Fruit fly (Drosophila melanogaster) whole organism, pupa: ENCODE results near the gene CG43089.

Source experiments
- CG10348 ChIP-seq: fragments of 200-800 bp; sonication (Bioruptor generic); IDR thresholded peaks from 2 replicates; pipeline ENCODE4 v1.3.6; 2022; ENCODE audit warnings: missing biosample characterization, missing genetic modification characterization
- CG12605 ChIP-seq: fragments of 200-800 bp; sonication (Bioruptor generic); IDR thresholded peaks from 2 replicates; pipeline ENCODE4 v1.3.6; 2022; ENCODE audit warnings: missing biosample characterization, missing genetic modification characterization
- CG13204 ChIP-seq: fragments of 200-800 bp; sonication (Bioruptor generic); optimal IDR thresholded peaks from 2 replicates; lab custom pipeline; 2018; ENCODE audit warnings: missing biosample characterization, mild to moderate bottlenecking, missing genetic modification characterization, moderate library complexity
- CG14655 ChIP-seq: fragments of 200-800 bp; sonication (Bioruptor generic); optimal IDR thresholded peaks from 3 replicates; lab custom pipeline; 2017; ENCODE audit warnings: mild to moderate bottlenecking, missing biosample characterization, missing genetic modification reagents, missing genetic modification characterization
- CG15710 ChIP-seq: fragments of 200-800 bp; sonication (Bioruptor generic); optimal IDR thresholded peaks from 2 replicates; lab custom pipeline; 2018; ENCODE audit warnings: missing biosample characterization, mild to moderate bottlenecking, missing genetic modification characterization, moderate library complexity
- CG17806 ChIP-seq: fragments of 200-800 bp; sonication (Bioruptor generic); optimal IDR thresholded peaks from 2 replicates; lab custom pipeline; 2018; ENCODE audit warnings: missing biosample characterization, mild to moderate bottlenecking, missing genetic modification characterization, moderate library complexity
- CG32121 ChIP-seq: fragments of 200-800 bp; sonication (Bioruptor generic); IDR thresholded peaks from 2 replicates; pipeline ENCODE4 v1.3.6; 2022; ENCODE audit warnings: missing biosample characterization, missing genetic modification characterization
- CG34367 ChIP-seq: fragments of 200-800 bp; sonication (Bioruptor generic); optimal IDR thresholded peaks from 2 replicates; lab custom pipeline; 2018; ENCODE audit warnings: missing biosample characterization, mild to moderate bottlenecking, missing genetic modification characterization
- CG4496 ChIP-seq: fragments of 200-800 bp; sonication (Bioruptor generic); IDR thresholded peaks from 3 replicates; pipeline ENCODE4 v1.3.6; 2022; ENCODE audit warnings: missing biosample characterization, missing genetic modification characterization
- CG8159 ChIP-seq: fragments of 200-800 bp; sonication (Bioruptor generic); optimal IDR thresholded peaks from 3 replicates; lab custom pipeline; 2018; ENCODE audit warnings: missing biosample characterization, mild to moderate bottlenecking, missing genetic modification characterization, moderate library complexity
- CG8301 ChIP-seq: fragments of 200-800 bp; sonication (Bioruptor generic); optimal IDR thresholded peaks from 2 replicates; lab custom pipeline; 2018; ENCODE audit warnings: missing biosample characterization, mild to moderate bottlenecking, missing genetic modification characterization
- CG9948 ChIP-seq: fragments of 200-800 bp; sonication (Bioruptor generic); optimal IDR thresholded peaks from 2 replicates; lab custom pipeline; 2018; ENCODE audit warnings: missing biosample characterization, mild to moderate bottlenecking, missing genetic modification characterization, moderate library complexity
- D1 ChIP-seq: fragments of 200-800 bp; sonication (Bioruptor generic); optimal IDR thresholded peaks from 2 replicates; lab custom pipeline; 2018; ENCODE audit warnings: missing biosample characterization, mild to moderate bottlenecking, missing genetic modification characterization, moderate library complexity
- EcR ChIP-seq: fragments of 200-800 bp; sonication (Bioruptor generic); optimal IDR thresholded peaks from 3 replicates; lab custom pipeline; 2019; ENCODE audit warnings: missing biosample characterization, missing genetic modification characterization, mild to moderate bottlenecking, moderate library complexity, missing genetic modification reagents
- Ets98B ChIP-seq: fragments of 200-800 bp; sonication (Bioruptor generic); IDR thresholded peaks from 2 replicates; pipeline ENCODE4 v1.3.6; 2022; ENCODE audit warnings: missing biosample characterization, missing genetic modification characterization
- Pif1A ChIP-seq: fragments of 200-800 bp; sonication (Bioruptor generic); optimal IDR thresholded peaks from 3 replicates; lab custom pipeline; 2016; ENCODE audit warnings: missing biosample characterization, missing genetic modification characterization
- Pif1B ChIP-seq: fragments of 200-800 bp; sonication (Bioruptor generic); optimal IDR thresholded peaks from 3 replicates; lab custom pipeline; 2016; ENCODE audit warnings: missing biosample characterization, missing genetic modification characterization
- Snoo ChIP-seq: fragments of 200-800 bp; sonication (Bioruptor generic); optimal IDR thresholded peaks from 3 replicates; lab custom pipeline; 2017; ENCODE audit warnings: missing biosample characterization, mild to moderate bottlenecking, missing genetic modification characterization, inconsistent platforms
- fd96Ca ChIP-seq: fragments of 200-800 bp; sonication (Bioruptor generic); IDR thresholded peaks from 3 replicates; pipeline ENCODE4 v1.3.6; 2022; ENCODE audit warnings: missing biosample characterization, missing genetic modification characterization
- gl ChIP-seq: fragments of 200-800 bp; sonication (Bioruptor generic); optimal IDR thresholded peaks from 2 replicates; lab custom pipeline; 2018; ENCODE audit warnings: missing biosample characterization, mild to moderate bottlenecking, missing genetic modification characterization
- rn ChIP-seq: fragments of 200-800 bp; sonication (Bioruptor generic); IDR thresholded peaks from 2 replicates; pipeline ENCODE4 v1.3.6; 2022; ENCODE audit warnings: missing biosample characterization, missing genetic modification characterization

CG43089 gene

dm6 chr3L:3686274-3686673 is 27.6 kb upstream of the CG43089 start:
- TF ChIP-seq CG14655 (GFP tag; lab: Kevin White, UChicago) = peak; percentile 33
- TF ChIP-seq CG4496 (GFP tag; lab: Robert Waterston, UW) = 0 out of 3 replicates have a peak, but pooled peaks have one; percentile 19
- peak; percentile 15 for TF ChIP-seq Pif1A (GFP tag; lab: Kevin White, UChicago)
- no peak for TF ChIP-seq CG32121 (GFP tag; lab: Robert Waterston, UW)
- peak; percentile 59 for TF ChIP-seq fd96Ca (GFP tag; lab: Robert Waterston, UW)
- 0 out of 2 replicates have a peak, but pooled peaks have one; percentile 11 for TF ChIP-seq Ets98B (GFP tag; lab: Robert Waterston, UW)

dm6 chr3L:3690085-3690484 is 23.7 kb upstream of the CG43089 start:
- TF ChIP-seq fd96Ca (GFP tag; lab: Robert Waterston, UW) (0 out of 3 replicates have a peak, but pooled peaks have one; percentile 44), CG8159 (tag; lab: Kevin White, UChicago) (peak; percentile 53), Snoo (tag; lab: Kevin White, UChicago) (no peak), Pif1A (GFP tag; lab: Kevin White, UChicago) (no peak), CG34367 (tag; lab: Kevin White, UChicago) (peak; percentile 21), CG10348 (GFP tag; lab: Robert Waterston, UW) (no peak), CG32121 (GFP tag; lab: Robert Waterston, UW) (peak; percentile 38; the same call in 1 of the 2 replicates), CG14655 (GFP tag; lab: Kevin White, UChicago) (peak; percentile 48), CG8301 (tag; lab: Kevin White, UChicago) (peak; percentile 30), gl (tag; lab: Kevin White, UChicago) (no peak), CG4496 (GFP tag; lab: Robert Waterston, UW) (peak; percentile 42; the same call in 2 of the 3 replicates), CG12605 (GFP tag; lab: Robert Waterston, UW) (0 out of 2 replicates have a peak, but pooled peaks have one; percentile 38), Ets98B (GFP tag; lab: Robert Waterston, UW) (peak; percentile 65), EcR (GFP tag; lab: Kevin White, UChicago) (no peak), D1 (tag; lab: Kevin White, UChicago) (no peak), CG15710 (tag; lab: Kevin White, UChicago) (peak; percentile 43), Pif1B (GFP tag; lab: Kevin White, UChicago) (no peak), CG13204 (GFP tag; lab: Kevin White, UChicago) (no peak), CG9948 (tag; lab: Kevin White, UChicago) (peak; percentile 32), rn (no peak), CG17806 (tag; lab: Kevin White, UChicago) (peak; percentile 45)

- TF ChIP-seq Snoo (tag; lab: Kevin White, UChicago) (peak; percentile 30), CG10348 (GFP tag; lab: Robert Waterston, UW) (no peak)
Observed at dm6 chr3L:3691639-3692038, 22.2 kb upstream of the CG43089 start.

dm6 chr3L:3695379-3695778 is 18.4 kb upstream of the CG43089 start:
- peak; percentile 31 for TF ChIP-seq Pif1A (GFP tag; lab: Kevin White, UChicago)
- peak; percentile 47 for TF ChIP-seq CG17806 (tag; lab: Kevin White, UChicago)
- no peak for TF ChIP-seq rn
- peak; percentile 42 for TF ChIP-seq CG14655 (GFP tag; lab: Kevin White, UChicago)
- no peak for TF ChIP-seq EcR (GFP tag; lab: Kevin White, UChicago)
- TF ChIP-seq Ets98B (GFP tag; lab: Robert Waterston, UW) = no peak
- TF ChIP-seq CG15710 (tag; lab: Kevin White, UChicago) = peak; percentile 47
- no peak for TF ChIP-seq D1 (tag; lab: Kevin White, UChicago)
- peak; percentile 36 for TF ChIP-seq CG9948 (tag; lab: Kevin White, UChicago)
- TF ChIP-seq CG8159 (tag; lab: Kevin White, UChicago) = peak; percentile 69
- no peak for TF ChIP-seq CG32121 (GFP tag; lab: Robert Waterston, UW)
- no peak for TF ChIP-seq CG13204 (GFP tag; lab: Kevin White, UChicago)
- TF ChIP-seq CG10348 (GFP tag; lab: Robert Waterston, UW) = no peak
- no peak for TF ChIP-seq fd96Ca (GFP tag; lab: Robert Waterston, UW)
- no peak for TF ChIP-seq Pif1B (GFP tag; lab: Kevin White, UChicago)
- peak; percentile 22 for TF ChIP-seq CG8301 (tag; lab: Kevin White, UChicago)
- no peak for TF ChIP-seq CG12605 (GFP tag; lab: Robert Waterston, UW)
- TF ChIP-seq CG34367 (tag; lab: Kevin White, UChicago) = no peak
- no peak for TF ChIP-seq gl (tag; lab: Kevin White, UChicago)
- no peak for TF ChIP-seq CG4496 (GFP tag; lab: Robert Waterston, UW)
- TF ChIP-seq Snoo (tag; lab: Kevin White, UChicago) = peak; percentile 23

- TF ChIP-seq CG10348 (GFP tag; lab: Robert Waterston, UW) (no peak), CG8159 (tag; lab: Kevin White, UChicago) (no peak), CG14655 (GFP tag; lab: Kevin White, UChicago) (no peak), Pif1B (GFP tag; lab: Kevin White, UChicago) (no peak), CG8301 (tag; lab: Kevin White, UChicago) (no peak), CG12605 (GFP tag; lab: Robert Waterston, UW) (no peak), CG4496 (GFP tag; lab: Robert Waterston, UW) (no peak), Pif1A (GFP tag; lab: Kevin White, UChicago) (no peak), fd96Ca (GFP tag; lab: Robert Waterston, UW) (no peak), Snoo (tag; lab: Kevin White, UChicago) (no peak), CG13204 (GFP tag; lab: Kevin White, UChicago) (no peak), rn (no peak), gl (tag; lab: Kevin White, UChicago) (no peak), EcR (GFP tag; lab: Kevin White, UChicago) (no peak), CG17806 (tag; lab: Kevin White, UChicago) (no peak), D1 (tag; lab: Kevin White, UChicago) (no peak), CG32121 (GFP tag; lab: Robert Waterston, UW) (no peak)
Observed at dm6 chr3L:3702033-3702432, 11.8 kb upstream of the CG43089 start.
